Worm (Caenorhabditis elegans): ENCODE data around the gene pfas-1.

Gene pfas-1

DNA sequence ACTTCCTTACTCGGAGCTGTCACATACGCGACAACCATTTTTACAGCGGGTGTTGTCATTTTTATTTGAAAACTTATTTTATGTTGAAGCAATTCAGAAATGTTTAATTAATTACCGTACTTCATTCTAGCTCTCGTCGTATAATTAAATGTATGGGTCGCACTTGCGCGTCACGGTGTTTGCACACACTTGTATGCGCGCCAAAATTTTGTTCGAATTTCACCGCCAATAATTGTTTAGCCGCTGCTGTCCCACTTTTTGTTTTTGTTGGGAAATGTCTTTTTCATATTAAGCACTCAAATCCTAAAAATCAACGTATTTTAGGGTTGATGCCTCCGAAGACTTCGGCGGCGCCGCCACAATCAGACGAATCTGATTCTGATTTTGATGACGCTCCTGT lies 55.9 kb downstream of the pfas-1 start, which contains the start of the genes F35G12.7 and smc-4 (continued):
- TF ChIP-seq lir-1 (GFP tag; conservative IDR thresholded peaks at IDR 0.05) (peak; percentile 54; the same call in 1 of the 2 replicates), sea-2 (GFP tag; IDR thresholded peaks at IDR 0.05) (no peak), hmg-1.2 (GFP tag; IDR thresholded peaks at IDR 0.05) (peak; percentile 47; the same call in 1 of the 2 replicates), cebp-1 (GFP tag; IDR thresholded peaks at IDR 0.05) (no peak), cebp-1 (tag; optimal IDR thresholded peaks at IDR 0.05) (peak; percentile 26), let-526 (GFP tag; IDR thresholded peaks at IDR 0.05) (no peak), D2030.7 (GFP tag; IDR thresholded peaks at IDR 0.05) (peak; percentile 76), pbrm-1 (GFP tag; IDR thresholded peaks at IDR 0.05) (peak; percentile 43; the same call in 1 of the 2 replicates), Y95B8A.8 (GFP tag; IDR thresholded peaks at IDR 0.05) (no peak), lsl-1 (GFP tag; optimal IDR thresholded peaks at IDR 0.05) (peak; percentile 69), hsf-1 (GFP tag; IDR thresholded peaks at IDR 0.05) (peak; percentile 58; the same call in 1 of the 2 replicates), ztf-3 (GFP tag; optimal IDR thresholded peaks at IDR 0.05) (no peak), ceh-40 (GFP tag; IDR thresholded peaks at IDR 0.05) (no peak), nfya-2 (GFP tag; IDR thresholded peaks at IDR 0.05) (no peak)

ce11 chrIII:4584068-4584566 lies 59.0 kb downstream of the pfas-1 start, which contains the start of gene F35G12.5:
Gene F35G12.5, plus strand, starts transcription at chrIII:4584118.
- TF ChIP-seq nfyb-1 (GFP tag; IDR thresholded peaks at IDR 0.05) (peak; percentile 81), Y53F4B.3 (GFP tag; IDR thresholded peaks at IDR 0.05) (no peak)

DNA sequence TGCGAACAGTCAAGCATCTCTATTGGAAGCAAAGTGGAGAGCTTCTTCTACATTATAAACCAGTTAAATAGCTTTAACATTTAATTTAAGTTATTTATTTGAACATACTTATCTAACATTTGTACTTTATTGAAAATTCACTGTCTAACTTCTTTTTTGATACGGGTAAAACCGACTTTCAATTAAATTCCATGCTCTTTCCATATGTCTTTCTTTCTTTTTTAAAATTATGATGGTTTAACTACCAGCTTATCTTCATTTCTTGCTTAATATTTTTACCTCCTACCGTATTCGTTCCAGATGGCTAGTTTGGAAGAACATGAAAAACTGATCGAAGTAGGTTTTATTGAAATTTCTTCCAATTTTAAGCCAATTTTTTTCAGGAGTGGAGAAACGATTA lies 61.6 kb downstream of the pfas-1 start, which contains the start of gene F35G12.12:
F35G12.12 (plus strand) TSS at position 301 of the 400 bp plus-strand sequence.
- TF ChIP-seq nhr-179 (tag; optimal IDR thresholded peaks at IDR 0.05) = no peak
- TF ChIP-seq him-1 (tag; optimal IDR thresholded peaks at IDR 0.05) = no peak
- no peak for TF ChIP-seq K12H6.12 (tag; optimal IDR thresholded peaks at IDR 0.05)

ce11 chrIII:4578385-4578903 lies 64.7 kb downstream of the pfas-1 start, which contains the start of the genes sel-5 and wdr-48:
Gene sel-5, minus strand, starts transcription at chrIII:4578437.
Gene wdr-48, plus strand, starts transcription at chrIII:4578853.
- TF ChIP-seq nhr-27 (tag; optimal IDR thresholded peaks at IDR 0.05) = no peak
- TF ChIP-seq F37B4.10 (GFP tag; IDR thresholded peaks at IDR 0.05) = no peak
- no peak for TF ChIP-seq D2030.7 (GFP tag; IDR thresholded peaks at IDR 0.05)
- TF ChIP-seq snpc-4 (GFP tag; optimal IDR thresholded peaks at IDR 0.05) = no peak
- peak in 2 of 4 experiments; percentile 22 to 26 for TF ChIP-seq snpc-4 (tag; optimal IDR thresholded peaks at IDR 0.05)
- peak; percentile 52 for TF ChIP-seq F23B12.7 (tag; optimal IDR thresholded peaks at IDR 0.05; ENCODE audit: insufficient read depth)
- peak; percentile 15 for TF ChIP-seq attf-5 (GFP tag; optimal IDR thresholded peaks at IDR 0.05)
- no peak for TF ChIP-seq lag-1 (GFP tag; IDR thresholded peaks at IDR 0.05)
- TF ChIP-seq nhr-80 (tag; optimal IDR thresholded peaks at IDR 0.05) = peak; percentile 28
- TF ChIP-seq F52B5.7 (tag; optimal IDR thresholded peaks at IDR 0.05) = no peak
